Worm (Caenorhabditis elegans) whole organism, mixed stage, embryonic: ENCODE measurements around the gene egg-1.

Experiments used
- M03D4.4 ChIP-seq: sonication (generic microtip); optimal IDR thresholded peaks from 2 replicates; lab custom pipeline; 2017; ENCODE audit warnings: mild to moderate bottlenecking, missing genetic modification characterization, missing compliant biosample characterization
- bed-3 ChIP-seq: fragments of 200-800 bp; sonication (Bioruptor generic); optimal IDR thresholded peaks from 3 replicates; lab custom pipeline; 2018; ENCODE audit warnings: mild to moderate bottlenecking, missing genetic modification characterization, moderate library complexity, missing compliant biosample characterization
- blmp-1 ChIP-seq: fragments of 150-350 bp; optimal IDR thresholded peaks from 2 replicates; lab custom pipeline; 2014; ENCODE audit warnings: missing biosample characterization, missing genetic modification characterization
- ceh-39 ChIP-seq: fragments of 150-350 bp; optimal IDR thresholded peaks from 2 replicates; lab custom pipeline; 2014; ENCODE audit warnings: missing biosample characterization, missing genetic modification characterization
- ceh-43 ChIP-seq: fragments of 200-800 bp; sonication (Bioruptor generic); optimal IDR thresholded peaks from 2 replicates; lab custom pipeline; 2018; ENCODE audit warnings: mild to moderate bottlenecking, missing genetic modification characterization, moderate library complexity, missing compliant biosample characterization
- ceh-83 ChIP-seq: fragments of 200-800 bp; sonication (Bioruptor generic); optimal IDR thresholded peaks from 2 replicates; lab custom pipeline; 2018; ENCODE audit warnings: mild to moderate bottlenecking, missing genetic modification characterization, missing compliant biosample characterization
- ces-1 ChIP-seq: fragments of 150-350 bp; optimal IDR thresholded peaks from 2 replicates; lab custom pipeline; 2014; ENCODE audit warnings: missing biosample characterization, missing genetic modification reagents, missing genetic modification characterization
- cnd-1 ChIP-seq: fragments of 200-800 bp; sonication (Bioruptor generic); optimal IDR thresholded peaks from 2 replicates; lab custom pipeline; 2018; ENCODE audit warnings: mild to moderate bottlenecking, missing genetic modification characterization, missing compliant biosample characterization
- drap-1 ChIP-seq: fragments of 200-800 bp; sonication (Bioruptor generic); optimal IDR thresholded peaks from 3 replicates; lab custom pipeline; 2018; ENCODE audit warnings: mild to moderate bottlenecking, missing genetic modification characterization, missing compliant biosample characterization
- elt-1 ChIP-seq: sonication (generic microtip); optimal IDR thresholded peaks from 2 replicates; lab custom pipeline; 2017; ENCODE audit warnings: missing genetic modification characterization, mild to moderate bottlenecking, missing compliant biosample characterization, antibody characterized with exemption, moderate library complexity, borderline replicate concordance; ENCODE audit not compliant: insufficient read depth
- elt-3 ChIP-seq: fragments of 150-350 bp; optimal IDR thresholded peaks from 2 replicates; lab custom pipeline; 2014; ENCODE audit warnings: missing biosample characterization, missing genetic modification characterization
- flh-1 ChIP-seq: fragments of 200-800 bp; sonication (Bioruptor generic); optimal IDR thresholded peaks from 2 replicates; lab custom pipeline; 2018; ENCODE audit warnings: mild to moderate bottlenecking, missing genetic modification characterization, moderate library complexity, missing compliant biosample characterization
- ham-2 ChIP-seq: fragments of 200-800 bp; sonication (Bioruptor generic); optimal IDR thresholded peaks from 2 replicates; lab custom pipeline; 2018; ENCODE audit warnings: mild to moderate bottlenecking, missing genetic modification characterization, missing compliant biosample characterization
- hlh-1 ChIP-seq: fragments of 150-350 bp; optimal IDR thresholded peaks from 2 replicates; lab custom pipeline; 2014; ENCODE audit warnings: missing biosample characterization, missing genetic modification reagents, missing genetic modification characterization
- lin-13 ChIP-seq: fragments of 150-350 bp; optimal IDR thresholded peaks from 2 replicates; lab custom pipeline; 2014; ENCODE audit warnings: missing biosample characterization, missing genetic modification characterization
- lin-32 ChIP-seq: fragments of 200-800 bp; sonication (Bioruptor generic); optimal IDR thresholded peaks from 2 replicates; lab custom pipeline; 2018; ENCODE audit warnings: mild to moderate bottlenecking, missing genetic modification characterization, missing compliant biosample characterization
- lsy-2 ChIP-seq: fragments of 150-350 bp; optimal IDR thresholded peaks from 2 replicates; lab custom pipeline; 2014; ENCODE audit warnings: missing biosample characterization, missing genetic modification characterization
- mab-5 ChIP-seq: fragments of 150-350 bp; optimal IDR thresholded peaks from 2 replicates; lab custom pipeline; 2014; ENCODE audit warnings: missing biosample characterization, missing genetic modification characterization
- mep-1 ChIP-seq: fragments of 150-350 bp; optimal IDR thresholded peaks from 2 replicates; lab custom pipeline; 2017; ENCODE audit warnings: missing biosample characterization, missing genetic modification reagents, missing genetic modification characterization, inconsistent platforms
- mls-2 ChIP-seq: sonication (generic microtip); optimal IDR thresholded peaks from 2 replicates; lab custom pipeline; 2016; ENCODE audit warnings: mild to moderate bottlenecking, missing genetic modification characterization, moderate library complexity, missing compliant biosample characterization
- nhr-12 ChIP-seq: fragments of 150-350 bp; optimal IDR thresholded peaks from 2 replicates; lab custom pipeline; 2014; ENCODE audit warnings: missing biosample characterization, missing genetic modification characterization
- nhr-2 ChIP-seq: fragments of 150-350 bp; optimal IDR thresholded peaks from 2 replicates; lab custom pipeline; 2014; ENCODE audit warnings: missing biosample characterization, missing genetic modification characterization
- nhr-237 ChIP-seq: fragments of 150-350 bp; optimal IDR thresholded peaks from 2 replicates; lab custom pipeline; 2014; ENCODE audit warnings: missing biosample characterization, missing genetic modification characterization
- nhr-28 ChIP-seq: fragments of 150-350 bp; optimal IDR thresholded peaks from 2 replicates; lab custom pipeline; 2014; ENCODE audit warnings: missing biosample characterization, missing genetic modification characterization
- nhr-76 ChIP-seq: sonication (generic microtip); optimal IDR thresholded peaks from 2 replicates; lab custom pipeline; 2017; ENCODE audit warnings: missing biosample characterization, missing genetic modification characterization
- pha-4 ChIP-seq: fragments of 150-350 bp; optimal IDR thresholded peaks from 2 replicates; lab custom pipeline; 2018; ENCODE audit warnings: missing biosample characterization, missing genetic modification reagents, missing genetic modification characterization
- sem-2 ChIP-seq: fragments of 200-800 bp; sonication (Bioruptor generic); optimal IDR thresholded peaks from 2 replicates; lab custom pipeline; 2018; ENCODE audit warnings: mild to moderate bottlenecking, missing genetic modification characterization, missing compliant biosample characterization
- snpc-4 ChIP-seq: fragments of 150-350 bp; optimal IDR thresholded peaks from 2 replicates; lab custom pipeline; 2014; ENCODE audit warnings: missing biosample characterization, missing genetic modification characterization
- sptf-1 ChIP-seq: sonication (generic microtip); optimal IDR thresholded peaks from 2 replicates; lab custom pipeline; 2017; ENCODE audit warnings: mild to moderate bottlenecking, missing genetic modification characterization, moderate library complexity, missing compliant biosample characterization
- tbx-8 ChIP-seq: fragments of 200-800 bp; sonication (Bioruptor generic); optimal IDR thresholded peaks from 2 replicates; lab custom pipeline; 2018; ENCODE audit warnings: mild to moderate bottlenecking, missing genetic modification characterization, moderate library complexity, missing compliant biosample characterization
- unc-120 ChIP-seq: sonication (generic microtip); optimal IDR thresholded peaks from 2 replicates; lab custom pipeline; 2017; ENCODE audit warnings: missing genetic modification characterization, missing compliant biosample characterization; ENCODE audit not compliant: poor library complexity, severe bottlenecking
- unc-39 ChIP-seq: fragments of 150-350 bp; optimal IDR thresholded peaks from 2 replicates; lab custom pipeline; 2014; ENCODE audit warnings: missing biosample characterization, missing genetic modification characterization
- unc-62 ChIP-seq: fragments of 150-350 bp; optimal IDR thresholded peaks from 2 replicates; lab custom pipeline; 2014; ENCODE audit warnings: missing biosample characterization, missing genetic modification reagents, missing genetic modification characterization
- zip-8 ChIP-seq: fragments of 150-350 bp; optimal IDR thresholded peaks from 2 replicates; lab custom pipeline; 2014; ENCODE audit warnings: missing biosample characterization, missing genetic modification characterization
- ztf-11 ChIP-seq: fragments of 150-350 bp; optimal IDR thresholded peaks from 2 replicates; lab custom pipeline; 2014; ENCODE audit warnings: missing biosample characterization, missing genetic modification characterization

Gene egg-1

DNA sequence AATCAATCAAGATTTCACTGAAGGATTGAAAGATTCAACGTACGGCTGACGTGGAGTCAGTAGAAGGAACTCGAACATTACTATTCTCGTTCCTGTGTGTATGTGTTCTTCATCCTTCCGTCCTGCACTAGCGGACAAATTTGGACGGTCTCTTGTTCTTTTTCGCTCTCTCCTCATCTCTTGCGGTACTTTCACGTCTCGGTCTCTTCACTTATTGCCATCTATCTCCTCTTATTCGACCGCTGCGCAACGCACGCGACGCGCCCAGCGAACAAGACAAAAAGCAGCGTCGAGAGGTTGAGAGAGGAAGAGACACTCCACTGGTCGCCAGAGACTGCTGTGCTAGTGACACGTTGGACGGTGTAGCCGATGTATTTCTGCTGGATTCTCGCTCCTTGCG, 12.5 kb upstream of the egg-1 start (continued):
- TF ChIP-seq unc-120 (tag; lab: Kevin White, UChicago): peak; percentile 86
- no peak for TF ChIP-seq elt-3 (tag; lab: Kevin White, UChicago)
- peak; percentile 53 for TF ChIP-seq lsy-2 (tag; lab: Kevin White, UChicago)
- no peak for TF ChIP-seq mab-5
- TF ChIP-seq ceh-43 (GFP tag; lab: Kevin White, UChicago): no peak

DNA sequence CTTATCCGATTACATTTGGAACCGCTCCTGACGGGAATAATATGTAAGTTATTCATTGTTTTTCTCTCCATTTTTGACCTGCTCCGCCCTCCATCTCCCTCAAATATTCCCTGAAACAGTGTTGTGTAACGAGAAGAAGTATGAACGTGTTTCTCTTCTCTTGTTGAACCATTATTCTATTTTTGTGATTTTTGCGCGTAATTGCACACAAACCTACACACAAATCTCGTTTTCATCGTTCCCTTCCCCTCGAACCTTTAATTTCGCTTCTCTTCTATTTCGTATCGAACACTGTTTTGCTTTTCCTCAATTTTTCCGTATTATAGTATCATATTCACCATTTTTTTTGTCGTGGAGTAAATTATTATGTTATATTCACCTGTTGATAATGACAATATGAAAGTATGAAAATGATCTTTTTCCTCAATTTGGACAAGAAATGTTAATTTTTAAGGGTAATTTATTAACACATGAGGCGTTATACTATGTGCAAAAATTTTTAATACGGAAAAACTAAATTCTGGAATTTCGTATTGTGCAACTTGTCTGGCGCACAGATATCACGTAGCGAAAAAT, 10.7 kb upstream of the egg-1 start:
- TF ChIP-seq lsy-2 (tag; lab: Kevin White, UChicago): no peak
- no peak for TF ChIP-seq lin-13 (tag; lab: Kevin White, UChicago)

DNA sequence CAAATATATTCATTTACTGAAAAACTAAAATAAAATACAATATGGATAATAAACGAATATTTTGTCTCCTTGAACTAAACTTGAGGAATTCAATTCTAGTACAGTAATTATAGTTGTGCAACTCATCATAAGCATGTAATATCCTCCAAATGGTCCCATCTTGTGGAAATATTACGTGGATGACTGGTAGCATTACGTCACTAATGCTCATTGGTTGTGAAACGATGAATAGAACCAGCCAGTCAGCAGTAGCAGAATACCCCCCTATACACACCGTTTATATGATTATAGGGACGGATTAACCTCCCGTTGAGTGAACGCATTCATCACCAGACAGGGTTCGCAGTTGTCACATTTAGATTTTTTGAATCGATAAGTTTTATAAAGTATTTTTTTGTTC, 9.6 kb upstream of the egg-1 start:
- TF ChIP-seq tbx-8: no peak
- no peak for TF ChIP-seq nhr-237 (tag; lab: Kevin White, UChicago)
- no peak for TF ChIP-seq nhr-76 (tag; lab: Kevin White, UChicago)
- no peak for TF ChIP-seq drap-1 (GFP tag; lab: Kevin White, UChicago)
- peak; percentile 91 for TF ChIP-seq nhr-2 (tag; lab: Kevin White, UChicago)
- no peak for TF ChIP-seq lin-13 (tag; lab: Kevin White, UChicago)
- no peak for TF ChIP-seq unc-39 (tag; lab: Kevin White, UChicago)
- no peak for TF ChIP-seq lsy-2 (tag; lab: Kevin White, UChicago)
- TF ChIP-seq unc-120 (tag; lab: Kevin White, UChicago): no peak
- no peak for TF ChIP-seq M03D4.4 (tag; lab: Kevin White, UChicago)
- TF ChIP-seq ham-2 (GFP tag; lab: Kevin White, UChicago): no peak
- no peak for TF ChIP-seq hlh-1 (tag; lab: Kevin White, UChicago)
- TF ChIP-seq ztf-11 (tag; lab: Kevin White, UChicago): peak; percentile 6
- no peak for TF ChIP-seq pha-4 (tag; lab: Kevin White, UChicago)
- TF ChIP-seq bed-3 (GFP tag; lab: Kevin White, UChicago): no peak
- TF ChIP-seq sptf-1 (tag; lab: Kevin White, UChicago): no peak
- TF ChIP-seq flh-1: no peak
- no peak for TF ChIP-seq mep-1
- no peak for TF ChIP-seq lin-32 (GFP tag; lab: Kevin White, UChicago)
- no peak for TF ChIP-seq mab-5
- no peak for TF ChIP-seq nhr-12 (tag; lab: Kevin White, UChicago)
- TF ChIP-seq mls-2 (tag; lab: Kevin White, UChicago): no peak
- no peak for TF ChIP-seq elt-1 (tag; lab: Kevin White, UChicago)
- no peak for TF ChIP-seq snpc-4 (tag; lab: Kevin White, UChicago)
- no peak for TF ChIP-seq nhr-28
- TF ChIP-seq ceh-43 (GFP tag; lab: Kevin White, UChicago): no peak
- peak; percentile 26 for TF ChIP-seq ces-1 (GFP tag; lab: Kevin White, UChicago)
- no peak for TF ChIP-seq cnd-1
- no peak for TF ChIP-seq ceh-83 (GFP tag; lab: Kevin White, UChicago)
- no peak for TF ChIP-seq blmp-1 (tag; lab: Kevin White, UChicago)
- peak; percentile 23 for TF ChIP-seq unc-62 (GFP tag; lab: Kevin White, UChicago)
- no peak for TF ChIP-seq sem-2 (GFP tag; lab: Kevin White, UChicago)
- TF ChIP-seq elt-3 (tag; lab: Kevin White, UChicago): no peak
- peak; percentile 50 for TF ChIP-seq ceh-39
- peak; percentile 89 for TF ChIP-seq zip-8 (tag; lab: Kevin White, UChicago)
